Worm (Caenorhabditis elegans): ENCODE measurements around the gene F53A2.1.
A peak's percentile ranks its signal among the peaks of the same experiment; 100 is the strongest.

Gene F53A2.1

ce11 chrIII:13277881-13278500, 46.6 kb downstream of the F53A2.1 start:
- TF ChIP-seq nhr-11 (tag; optimal IDR thresholded peaks at IDR 0.05) (no peak), fkh-10 (GFP tag; optimal IDR thresholded peaks at IDR 0.05) (peak; percentile 26), unc-62 (GFP tag; optimal IDR thresholded peaks at IDR 0.05 in 1 of 2) (peak in 1 of 2 experiments; percentile 73), unc-62 (tag; optimal IDR thresholded peaks at IDR 0.05) (no peak), aha-1 (tag) (peak; percentile 19)

DNA sequence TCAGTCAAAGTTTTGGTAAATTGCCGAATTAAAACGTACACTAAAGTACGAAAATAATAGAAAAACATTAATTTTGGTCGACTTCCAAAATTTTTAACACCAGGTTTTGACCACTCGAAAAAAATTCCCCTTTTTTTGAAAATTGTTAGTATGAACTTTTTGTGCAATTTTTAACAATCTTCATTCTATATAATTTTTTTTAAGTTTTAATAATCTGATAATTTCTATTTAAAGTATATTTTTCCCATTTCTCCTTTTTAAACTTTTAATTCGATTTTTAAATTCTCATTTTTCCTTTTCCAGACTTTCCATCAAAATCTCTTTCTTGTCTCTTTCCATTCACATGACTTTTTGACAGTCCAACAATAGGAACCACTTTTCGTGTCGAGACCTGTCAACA, 47.7 kb downstream of the F53A2.1 start, which contains the start of gene unc-64:
unc-64 (plus strand) TSS at position 301 of the 400 bp plus-strand sequence.
- no peak for TF ChIP-seq lim-7 (GFP tag; IDR thresholded peaks at IDR 0.05)

DNA sequence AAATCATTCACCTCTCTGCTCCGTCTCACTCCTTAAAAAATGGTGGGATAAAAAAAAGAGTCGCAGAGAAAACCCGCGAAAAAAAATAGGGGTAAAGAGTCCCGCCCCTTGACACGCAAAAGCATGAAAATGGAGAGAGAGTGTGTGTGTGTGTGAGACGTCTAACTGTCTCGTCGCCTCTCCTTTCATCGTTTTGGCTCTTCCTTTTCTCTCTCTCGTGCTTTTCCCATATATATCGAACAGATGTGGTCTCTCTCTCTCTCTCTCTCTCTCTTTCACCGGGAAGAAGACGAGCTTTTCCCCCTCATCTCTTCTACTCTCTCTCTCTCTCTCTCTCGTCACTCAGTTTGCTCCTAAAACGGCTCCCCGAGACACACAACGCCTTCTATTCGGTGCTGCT, 48.9 kb downstream of the F53A2.1 start:
- TF ChIP-seq zag-1 (tag; optimal IDR thresholded peaks at IDR 0.05) (peak; percentile 56), Y105C5A.15 (GFP tag; IDR thresholded peaks at IDR 0.05) (no peak), ama-1 (optimal IDR thresholded peaks at IDR 0.05) (no peak), lin-15B (tag; optimal IDR thresholded peaks at IDR 0.05) (no peak), snpc-4 (tag; optimal IDR thresholded peaks at IDR 0.05) (no peak), madf-5 (GFP tag; IDR thresholded peaks at IDR 0.05) (no peak), mdl-1 (tag; optimal IDR thresholded peaks at IDR 0.05) (peak in 1 of 2 experiments; percentile 77), jun-1 (tag; optimal IDR thresholded peaks at IDR 0.05) (no peak), Y48G9A.11 (GFP tag; IDR thresholded peaks at IDR 0.05) (no peak), dpl-1 (GFP tag; optimal IDR thresholded peaks at IDR 0.05) (peak; percentile 48), nhr-11 (tag; optimal IDR thresholded peaks at IDR 0.05) (peak; percentile 39), hlh-30 (tag; optimal IDR thresholded peaks at IDR 0.05; ENCODE audit: insufficient read depth) (peak; percentile 85), ztf-11 (tag; optimal IDR thresholded peaks at IDR 0.05) (no peak), daf-12 (tag; optimal IDR thresholded peaks at IDR 0.05) (no peak), lsy-2 (tag; optimal IDR thresholded peaks at IDR 0.05) (peak; percentile 21 to 80), zfp-2 (tag; optimal IDR thresholded peaks at IDR 0.05) (no peak), lin-13 (GFP tag; optimal IDR thresholded peaks at IDR 0.05) (no peak), ZK337.2 (GFP tag; IDR thresholded peaks at IDR 0.05) (0 out of 2 replicates have a peak, but pooled peaks have one; percentile 44), pqm-1 (tag; optimal IDR thresholded peaks at IDR 0.05) (no peak), saeg-2 (GFP tag; IDR thresholded peaks at IDR 0.05) (no peak), daf-19 (GFP tag; conservative IDR thresholded peaks at IDR 0.05) (no peak), F10B5.3 (tag; optimal IDR thresholded peaks at IDR 0.05) (no peak), lim-7 (GFP tag; IDR thresholded peaks at IDR 0.05) (no peak), nhr-77 (tag; optimal IDR thresholded peaks at IDR 0.05) (no peak), tag-97 (GFP tag; IDR thresholded peaks at IDR 0.05) (no peak), aha-1 (tag) (peak; percentile 97), unc-39 (tag; optimal IDR thresholded peaks at IDR 0.05) (no peak), T20F7.1 (GFP tag; optimal IDR thresholded peaks at IDR 0.05) (no peak), lin-39 (tag; optimal IDR thresholded peaks at IDR 0.05) (peak; percentile 39), unc-130 (GFP tag; optimal IDR thresholded peaks at IDR 0.05) (no peak), mxl-2 (GFP tag; conservative IDR thresholded peaks at IDR 0.05) (no peak), F49E8.2 (tag; optimal IDR thresholded peaks at IDR 0.05; ENCODE audit: borderline replicate concordance) (no peak), mes-2 (tag; optimal IDR thresholded peaks at IDR 0.05; ENCODE audit: poor library complexity, severe bottlenecking) (peak; percentile 41), mep-1 (tag; optimal IDR thresholded peaks at IDR 0.05) (peak; percentile 74), ctbp-1 (GFP tag; IDR thresholded peaks at IDR 0.05) (peak; percentile 80), ZK546.5 (tag; optimal IDR thresholded peaks at IDR 0.05) (no peak), lin-29 (GFP tag; IDR thresholded peaks at IDR 0.05) (no peak), spr-3 (GFP tag; optimal IDR thresholded peaks at IDR 0.05) (no peak), nhr-237 (tag; optimal IDR thresholded peaks at IDR 0.05) (no peak), ceh-20 (GFP tag; IDR thresholded peaks at IDR 0.05) (peak; percentile 58; the same call in 1 of the 2 replicates), dmd-9 (GFP tag; IDR thresholded peaks at IDR 0.05) (no peak), egl-43 (GFP tag; IDR thresholded peaks at IDR 0.05) (peak; percentile 85; the same call in 1 of the 2 replicates), hmg-1.1 (GFP tag; IDR thresholded peaks at IDR 0.05) (peak; percentile 72), dve-1 (tag; optimal IDR thresholded peaks at IDR 0.05; ENCODE audit: insufficient read depth) (peak; percentile 60)

Data from whole organism, L4 larva.